Worm (Caenorhabditis elegans) whole organism, late embryonic: ENCODE measurements around the gene emb-5.

Experiments
- C08G9.2 ChIP-seq: sonication (generic microtip); optimal IDR thresholded peaks from 2 replicates; lab custom pipeline; 2016; ENCODE audit warnings: mild to moderate bottlenecking, missing genetic modification characterization, moderate library complexity, missing compliant biosample characterization
- C38D4.7 ChIP-seq: fragments of 200-800 bp; sonication (Bioruptor generic); optimal IDR thresholded peaks from 2 replicates; lab custom pipeline; 2018; ENCODE audit warnings: mild to moderate bottlenecking, missing genetic modification characterization, moderate library complexity, missing compliant biosample characterization
- F13H6.1 ChIP-seq: sonication (generic microtip); optimal IDR thresholded peaks from 2 replicates; lab custom pipeline; 2016; ENCODE audit warnings: missing genetic modification characterization, missing compliant biosample characterization
- T23F11.4 ChIP-seq: fragments of 200-800 bp; sonication (Bioruptor generic); optimal IDR thresholded peaks from 2 replicates; lab custom pipeline; 2018; ENCODE audit warnings: mild to moderate bottlenecking, missing genetic modification characterization, missing compliant biosample characterization
- ahr-1 ChIP-seq: sonication (generic microtip); optimal IDR thresholded peaks from 2 replicates; lab custom pipeline; 2016; ENCODE audit warnings: missing genetic modification characterization, missing compliant biosample characterization
- ceh-14 ChIP-seq: sonication (generic microtip); optimal IDR thresholded peaks from 2 replicates; lab custom pipeline; 2016; ENCODE audit warnings: missing genotype, missing genetic modification characterization, missing compliant biosample characterization
- ceh-18 ChIP-seq: sonication (generic microtip); optimal IDR thresholded peaks from 2 replicates; lab custom pipeline; 2016; ENCODE audit warnings: missing genetic modification characterization, missing compliant biosample characterization
- ceh-19 ChIP-seq: fragments of 200-800 bp; sonication (Bioruptor generic); optimal IDR thresholded peaks from 2 replicates; lab custom pipeline; 2018; ENCODE audit warnings: mild to moderate bottlenecking, missing genetic modification characterization, missing compliant biosample characterization
- ceh-2 ChIP-seq: sonication (generic microtip); optimal IDR thresholded peaks from 2 replicates; lab custom pipeline; 2016; ENCODE audit warnings: missing genotype, missing genetic modification characterization, missing compliant biosample characterization
- ceh-22 ChIP-seq: sonication (generic microtip); optimal IDR thresholded peaks from 2 replicates; lab custom pipeline; 2017; ENCODE audit warnings: missing biosample characterization, missing genetic modification characterization
- ceh-24 ChIP-seq: sonication (generic microtip); optimal IDR thresholded peaks from 2 replicates; lab custom pipeline; 2016; ENCODE audit warnings: mild to moderate bottlenecking, missing genetic modification characterization, missing compliant biosample characterization
- ceh-31 ChIP-seq: sonication (generic microtip); optimal IDR thresholded peaks from 2 replicates; lab custom pipeline; 2016; ENCODE audit warnings: missing genetic modification characterization, missing compliant biosample characterization
- ceh-34 ChIP-seq: sonication (generic microtip); optimal IDR thresholded peaks from 2 replicates; lab custom pipeline; 2016; ENCODE audit warnings: mild to moderate bottlenecking, missing genetic modification characterization, missing compliant biosample characterization
- ceh-45 ChIP-seq: fragments of 200-800 bp; sonication (Bioruptor generic); IDR thresholded peaks from 2 replicates; pipeline ENCODE4 v1.3.6; 2022; ENCODE audit warnings: missing genetic modification reagents, missing genetic modification characterization, missing compliant biosample characterization
- ceh-48 ChIP-seq: sonication (generic microtip); optimal IDR thresholded peaks from 2 replicates; lab custom pipeline; 2016; ENCODE audit warnings: missing genetic modification characterization, inconsistent platforms, missing compliant biosample characterization
- ceh-6 ChIP-seq: fragments of 200-800 bp; sonication (Bioruptor generic); optimal IDR thresholded peaks from 2 replicates; lab custom pipeline; 2018; ENCODE audit warnings: mild to moderate bottlenecking, missing genetic modification characterization, missing compliant biosample characterization
- ceh-9 ChIP-seq: sonication (generic microtip); optimal IDR thresholded peaks from 2 replicates; lab custom pipeline; 2016; ENCODE audit warnings: mild to moderate bottlenecking, missing genetic modification characterization, inconsistent platforms, missing compliant biosample characterization
- dmd-4 ChIP-seq: sonication (generic microtip); optimal IDR thresholded peaks from 2 replicates; lab custom pipeline; 2016; ENCODE audit warnings: borderline replicate concordance, missing genetic modification characterization, missing compliant biosample characterization
- dve-1 ChIP-seq: sonication (generic microtip); optimal IDR thresholded peaks from 2 replicates; lab custom pipeline; 2017; ENCODE audit warnings: antibody characterized with exemption, mild to moderate bottlenecking, missing genetic modification characterization, missing compliant biosample characterization
- elt-2 ChIP-seq: sonication (generic microtip); optimal IDR thresholded peaks from 2 replicates; lab custom pipeline; 2016; ENCODE audit warnings: missing genetic modification reagents, missing genetic modification characterization, missing compliant biosample characterization
- elt-4 ChIP-seq: sonication (generic microtip); optimal IDR thresholded peaks from 2 replicates; lab custom pipeline; 2016; ENCODE audit warnings: missing genetic modification characterization, missing compliant biosample characterization
- ets-4 ChIP-seq: sonication (generic microtip); optimal IDR thresholded peaks from 2 replicates; lab custom pipeline; 2016; ENCODE audit warnings: missing genetic modification characterization, missing compliant biosample characterization
- fkh-10 ChIP-seq: fragments of 150-350 bp; optimal IDR thresholded peaks from 2 replicates; lab custom pipeline; 2014; ENCODE audit warnings: missing biosample characterization, missing genetic modification reagents, missing genetic modification characterization
- hlh-15 ChIP-seq: sonication (generic microtip); optimal IDR thresholded peaks from 2 replicates; lab custom pipeline; 2016; ENCODE audit warnings: missing genetic modification characterization, missing compliant biosample characterization
- hlh-30 ChIP-seq: sonication (generic microtip); optimal IDR thresholded peaks from 2 replicates; lab custom pipeline; 2017; ENCODE audit warnings: antibody characterized with exemption, missing genetic modification characterization, missing compliant biosample characterization; ENCODE audit not compliant: insufficient read depth
- hlh-8 ChIP-seq: sonication (generic microtip); optimal IDR thresholded peaks from 2 replicates; lab custom pipeline; 2016; ENCODE audit warnings: missing genotype, missing genetic modification characterization, missing compliant biosample characterization
- mec-3 ChIP-seq: sonication (generic microtip); optimal IDR thresholded peaks from 2 replicates; lab custom pipeline; 2016; ENCODE audit warnings: borderline replicate concordance, missing genetic modification characterization, missing compliant biosample characterization
- nfya-1 ChIP-seq: sonication (generic microtip); optimal IDR thresholded peaks from 2 replicates; lab custom pipeline; 2017; ENCODE audit warnings: missing genetic modification characterization, mild to moderate bottlenecking, missing compliant biosample characterization, antibody characterized with exemption, moderate library complexity
- nhr-11 ChIP-seq: fragments of 150-350 bp; optimal IDR thresholded peaks from 2 replicates; lab custom pipeline; 2014; ENCODE audit warnings: missing biosample characterization, missing genetic modification characterization
- odd-2 ChIP-seq: sonication (generic microtip); optimal IDR thresholded peaks from 2 replicates; lab custom pipeline; 2017; ENCODE audit warnings: antibody characterized with exemption, mild to moderate bottlenecking, missing genetic modification characterization, missing compliant biosample characterization
- pag-3 ChIP-seq: sonication (generic microtip); optimal IDR thresholded peaks from 2 replicates; lab custom pipeline; 2016; ENCODE audit warnings: missing compliant biosample characterization, missing genetic modification characterization, borderline replicate concordance
- pax-1 ChIP-seq: fragments of 150-350 bp; optimal IDR thresholded peaks from 2 replicates; lab custom pipeline; 2014; ENCODE audit warnings: missing biosample characterization, missing genetic modification characterization
- ref-2 ChIP-seq: sonication (generic microtip); optimal IDR thresholded peaks from 2 replicates; lab custom pipeline; 2016; ENCODE audit warnings: missing genetic modification characterization, missing compliant biosample characterization
- rnt-1 ChIP-seq: sonication (generic microtip); optimal IDR thresholded peaks from 2 replicates; lab custom pipeline; 2016; ENCODE audit warnings: missing genetic modification characterization, missing compliant biosample characterization
- sox-4 ChIP-seq: sonication (generic microtip); optimal IDR thresholded peaks from 2 replicates; lab custom pipeline; 2017; ENCODE audit warnings: mild to moderate bottlenecking, missing genetic modification characterization, inconsistent platforms, missing compliant biosample characterization
- tbx-2 ChIP-seq: sonication (generic microtip); optimal IDR thresholded peaks from 2 replicates; lab custom pipeline; 2016; ENCODE audit warnings: missing genetic modification characterization, missing compliant biosample characterization
- tbx-7 ChIP-seq: sonication (generic microtip); optimal IDR thresholded peaks from 2 replicates; lab custom pipeline; 2016; ENCODE audit warnings: missing genotype, missing genetic modification characterization, missing compliant biosample characterization
- unc-42 ChIP-seq: sonication (generic microtip); optimal IDR thresholded peaks from 2 replicates; lab custom pipeline; 2016; ENCODE audit warnings: missing genotype, missing genetic modification characterization, missing compliant biosample characterization
- unc-55 ChIP-seq: sonication (generic microtip); optimal IDR thresholded peaks from 2 replicates; lab custom pipeline; 2017; ENCODE audit warnings: missing biosample characterization, missing genetic modification reagents, missing genetic modification characterization
- unc-86 ChIP-seq: sonication (generic microtip); optimal IDR thresholded peaks from 2 replicates; lab custom pipeline; 2016; ENCODE audit warnings: missing genetic modification characterization, missing compliant biosample characterization
- zip-5 ChIP-seq: sonication (generic microtip); optimal IDR thresholded peaks from 2 replicates; lab custom pipeline; 2016; ENCODE audit warnings: missing genetic modification characterization, missing compliant biosample characterization

Gene emb-5

ce11 chrIII:4754001-4754561 lies 33.6 kb upstream of the emb-5 start, which contains the start of the genes rps-0 and rbg-3:
Gene rps-0, minus strand, starts transcription at chrIII:4754051.
Gene rbg-3, plus strand, starts transcription at chrIII:4754424.
- peak; percentile 56 for TF ChIP-seq tbx-2
- TF ChIP-seq ceh-31 (tag; lab: Kevin White, UChicago), result peak; percentile 75
- peak; percentile 4 for TF ChIP-seq unc-86 (tag; lab: Kevin White, UChicago)
- peak; percentile 70 for TF ChIP-seq ets-4 (tag; lab: Kevin White, UChicago)
- TF ChIP-seq elt-4 (tag; lab: Kevin White, UChicago), result no peak
- TF ChIP-seq ceh-18, result peak; percentile 68
- TF ChIP-seq mec-3, result no peak
- TF ChIP-seq unc-42, result peak; percentile 96
- TF ChIP-seq rnt-1 (tag; lab: Kevin White, UChicago), result peak; percentile 21
- TF ChIP-seq hlh-8, result no peak
- TF ChIP-seq pax-1 (tag; lab: Kevin White, UChicago), result peak; percentile 92
- TF ChIP-seq hlh-15, result no peak
- peak; percentile 57 for TF ChIP-seq unc-55 (GFP tag; lab: Kevin White, UChicago)
- no peak for TF ChIP-seq ceh-24 (tag; lab: Kevin White, UChicago)
- peak; percentile 19 for TF ChIP-seq hlh-30 (tag; lab: Kevin White, UChicago)
- no peak for TF ChIP-seq ceh-45
- peak; percentile 1 for TF ChIP-seq ceh-2 (tag; lab: Kevin White, UChicago)
- TF ChIP-seq nfya-1, result peak; percentile 87
- no peak for TF ChIP-seq zip-5 (tag; lab: Kevin White, UChicago)
- TF ChIP-seq ceh-14 (tag; lab: Kevin White, UChicago), result peak; percentile 70
- TF ChIP-seq pag-3 (tag; lab: Kevin White, UChicago), result no peak
- TF ChIP-seq tbx-7 (tag; lab: Kevin White, UChicago), result peak; percentile 9
- no peak for TF ChIP-seq dmd-4 (tag; lab: Kevin White, UChicago)
- no peak for TF ChIP-seq C38D4.7 (GFP tag; lab: Kevin White, UChicago)
- TF ChIP-seq T23F11.4, result no peak
- peak; percentile 22 for TF ChIP-seq ceh-34 (tag; lab: Kevin White, UChicago)
- TF ChIP-seq dve-1 (tag; lab: Kevin White, UChicago), result peak; percentile 67
- peak; percentile 33 for TF ChIP-seq elt-2
- TF ChIP-seq ceh-48 (tag; lab: Kevin White, UChicago), result peak; percentile 9
- peak; percentile 29 for TF ChIP-seq ref-2

DNA sequence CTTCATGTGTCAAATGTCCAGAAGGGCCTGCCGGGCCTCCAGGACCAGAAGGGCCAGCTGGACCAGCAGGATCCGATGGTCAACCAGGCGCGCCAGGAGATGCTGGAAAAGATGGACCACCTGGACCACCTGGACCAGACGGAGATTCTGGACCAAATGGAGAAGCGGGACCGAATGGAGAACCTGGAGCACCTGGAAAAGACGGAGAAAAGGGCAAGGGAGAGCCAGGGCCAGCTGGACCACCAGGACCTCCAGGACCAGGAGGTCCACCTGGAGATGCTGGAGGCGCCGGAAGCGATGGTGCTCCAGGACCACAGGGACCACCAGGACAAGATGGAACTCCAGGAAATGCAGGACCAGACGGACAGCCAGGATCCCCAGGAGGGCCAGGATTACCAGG lies 28.2 kb upstream of the emb-5 start:
- TF ChIP-seq C08G9.2 (tag; lab: Kevin White, UChicago) (peak; percentile 22), odd-2 (no peak)

DNA sequence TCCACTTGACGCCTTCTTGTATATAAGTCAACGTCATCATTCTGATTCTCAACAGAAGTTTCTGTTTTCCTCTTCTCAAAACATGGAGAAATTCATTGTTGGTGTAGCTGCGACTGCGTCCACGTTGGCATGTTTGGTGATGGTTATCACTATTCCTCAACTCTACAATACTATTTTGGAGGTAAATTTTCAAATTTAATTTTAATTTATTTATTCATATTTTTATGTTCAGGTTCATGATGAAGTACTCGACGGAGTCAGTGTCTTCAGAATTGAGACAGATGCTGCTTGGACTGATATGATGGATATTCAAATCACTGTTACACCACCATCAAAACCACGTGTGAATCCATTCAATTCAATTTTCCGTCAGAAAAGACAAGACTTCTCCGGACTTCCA lies 27.6 kb upstream of the emb-5 start, which contains the start of gene col-89:
col-89 (plus strand) TSS at position 19 of the 400 bp plus-strand sequence.
- TF ChIP-seq unc-42 (no peak), ceh-34 (tag; lab: Kevin White, UChicago) (no peak), elt-4 (tag; lab: Kevin White, UChicago) (no peak), nhr-11 (tag; lab: Kevin White, UChicago) (no peak), C38D4.7 (GFP tag; lab: Kevin White, UChicago) (no peak), F13H6.1 (no peak), ahr-1 (tag; lab: Kevin White, UChicago) (no peak), ceh-6 (no peak), mec-3 (no peak), ceh-9 (tag; lab: Kevin White, UChicago) (no peak), ref-2 (no peak), sox-4 (no peak), odd-2 (no peak), fkh-10 (GFP tag; lab: Kevin White, UChicago) (no peak), ceh-19 (GFP tag; lab: Kevin White, UChicago) (no peak), dve-1 (tag; lab: Kevin White, UChicago) (no peak), hlh-8 (no peak), tbx-2 (no peak), ceh-14 (tag; lab: Kevin White, UChicago) (no peak), ceh-22 (tag; lab: Kevin White, UChicago) (no peak)
- TF ChIP-seq, all 69 proteins: peak for 0
